Fruit fly (Drosophila melanogaster) ovary, adult (tissue): ENCODE results near the gene Jasper.

ENCODE experiments used
- CG17801 ChIP-seq: fragments of 200-800 bp; optimal IDR thresholded peaks from 2 replicates; lab custom pipeline; 2019; ENCODE audit warnings: missing biosample characterization, mild to moderate bottlenecking, missing genetic modification characterization, moderate library complexity; ENCODE audit not compliant: partially characterized antibody

The Jasper gene

dm6 chr3R:30052455-30053046, at the start of gene Jasper:
Gene Jasper (plus strand): TSS chr3R:30052514.
- peak; percentile 41 for TF ChIP-seq CG17801 (GFP tag; lab: Kevin White, UChicago)

dm6 chr3R:30004648-30005047, 47.7 kb upstream of the Jasper start, which contains the start of the genes Nlp and Nph:
Gene Nlp (plus strand): TSS chr3R:30004785.
Gene Nph (minus strand): TSS chr3R:30004861.
- peak; percentile 59 for TF ChIP-seq CG17801 (GFP tag; lab: Kevin White, UChicago)

DNA sequence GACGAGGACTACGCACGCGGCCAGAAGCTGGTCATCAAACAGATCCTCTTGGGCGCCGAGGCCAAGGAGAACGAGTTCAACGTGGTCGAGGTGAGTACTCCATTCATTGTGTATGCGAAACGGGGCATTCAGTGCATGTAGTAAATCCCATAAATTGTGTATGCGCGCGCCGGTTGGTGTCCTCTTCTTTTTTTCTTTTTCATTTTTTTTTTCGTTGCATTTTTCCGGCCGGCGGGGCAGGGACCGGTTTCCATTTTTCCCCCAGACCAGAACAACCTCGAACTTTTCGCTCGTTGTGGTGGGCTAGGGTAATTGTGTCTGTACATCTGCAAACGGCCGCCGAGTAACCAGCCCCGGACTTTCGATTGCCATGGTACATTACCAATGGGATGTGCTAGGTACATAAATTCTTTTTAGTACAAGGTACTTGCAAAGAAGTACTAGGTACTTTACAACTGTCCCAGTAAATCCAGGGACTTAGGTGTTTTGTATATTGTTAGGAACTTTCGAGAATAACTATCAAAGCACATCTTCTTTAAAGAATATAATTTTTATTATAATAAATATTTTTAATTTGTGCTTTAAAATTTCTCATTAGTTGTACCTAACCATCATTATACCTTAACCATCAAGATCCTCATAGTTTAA, 46.9 kb upstream of the Jasper start:
- TF ChIP-seq CG17801 (GFP tag; lab: Kevin White, UChicago), result no peak

DNA sequence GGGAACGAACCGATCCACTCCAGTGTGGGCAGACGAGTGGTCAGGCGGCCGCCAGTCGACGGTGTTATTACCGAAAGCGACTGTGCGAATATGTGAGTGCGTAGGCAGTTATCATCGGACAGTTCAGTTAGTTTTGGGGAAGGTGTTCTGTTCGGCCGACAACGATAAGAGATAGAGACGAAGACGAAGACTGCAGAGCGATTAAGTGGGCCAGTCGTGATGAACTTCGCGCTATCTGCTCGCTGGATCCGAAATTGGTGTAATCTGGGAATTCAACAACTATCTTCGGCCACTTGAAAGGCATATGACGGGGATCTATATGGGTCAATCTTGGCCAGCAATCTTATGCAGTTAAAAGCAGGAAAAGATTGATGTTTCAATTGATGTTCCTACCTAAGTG, 43.1 kb upstream of the Jasper start, which contains the start of gene CG7912:
TSS of gene CG7912 (minus strand) at position 17 of the 400 bp plus-strand sequence.
- TF ChIP-seq CG17801 (GFP tag; lab: Kevin White, UChicago), result no peak

DNA sequence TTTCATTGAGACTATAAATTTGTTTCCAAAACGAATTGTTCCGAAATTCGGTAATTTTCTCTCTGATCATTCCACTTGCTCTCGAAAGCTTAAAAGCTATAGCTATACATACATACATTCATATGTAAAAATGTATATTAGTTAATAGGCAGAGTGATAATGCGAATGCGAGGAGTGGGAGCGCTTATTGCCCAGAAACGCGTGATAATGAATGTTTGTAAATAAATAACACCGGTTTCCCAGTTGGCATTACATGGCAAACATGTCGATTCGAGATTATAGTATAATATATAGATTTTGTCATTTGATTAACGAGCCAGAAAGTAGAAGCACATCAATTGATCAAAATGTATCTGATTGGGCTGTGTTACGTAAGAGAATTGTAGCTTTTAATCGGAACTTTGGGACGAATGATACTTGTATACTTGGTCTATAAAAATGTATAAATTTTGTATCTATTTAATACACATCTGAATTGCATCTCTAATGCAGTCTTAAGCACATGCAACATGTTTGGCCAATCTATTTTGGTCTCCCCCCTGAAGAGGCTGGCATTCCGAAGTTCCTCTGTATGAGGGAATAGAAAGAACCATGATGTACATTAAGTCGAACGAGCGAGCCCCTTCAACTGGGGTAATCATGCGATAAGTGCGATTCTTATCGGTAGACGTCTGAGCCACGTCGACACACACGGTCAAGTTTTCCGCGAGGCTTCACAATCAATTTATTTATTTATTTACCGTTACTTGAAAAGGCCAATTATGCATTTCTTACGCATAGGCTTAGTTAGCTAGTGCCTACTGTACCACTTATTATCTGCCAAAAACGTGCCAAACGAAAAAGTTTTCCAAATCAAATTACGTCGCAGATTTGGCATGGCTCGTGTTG, 39.5 kb upstream of the Jasper start:
- no peak for TF ChIP-seq CG17801 (GFP tag; lab: Kevin White, UChicago)

DNA sequence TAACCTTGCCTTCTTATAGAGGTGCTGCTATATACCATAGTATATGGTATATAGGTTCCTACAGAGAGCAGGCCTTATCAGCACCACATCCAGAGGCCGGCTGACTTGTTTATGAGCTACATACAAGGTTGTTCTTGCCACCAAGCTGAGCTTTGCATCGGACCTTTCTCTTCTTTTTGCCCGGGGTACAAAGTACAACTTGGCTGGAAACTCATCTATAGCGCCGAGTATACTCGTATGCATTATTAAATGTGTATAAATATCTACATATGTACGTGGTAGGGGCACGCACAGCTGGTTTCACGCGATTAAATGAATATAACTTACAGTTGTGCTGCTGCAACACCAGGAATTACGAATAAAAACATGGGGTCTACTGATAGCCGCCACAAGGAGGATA, 38.4 kb upstream of the Jasper start:
- TF ChIP-seq CG17801 (GFP tag; lab: Kevin White, UChicago), result no peak

DNA sequence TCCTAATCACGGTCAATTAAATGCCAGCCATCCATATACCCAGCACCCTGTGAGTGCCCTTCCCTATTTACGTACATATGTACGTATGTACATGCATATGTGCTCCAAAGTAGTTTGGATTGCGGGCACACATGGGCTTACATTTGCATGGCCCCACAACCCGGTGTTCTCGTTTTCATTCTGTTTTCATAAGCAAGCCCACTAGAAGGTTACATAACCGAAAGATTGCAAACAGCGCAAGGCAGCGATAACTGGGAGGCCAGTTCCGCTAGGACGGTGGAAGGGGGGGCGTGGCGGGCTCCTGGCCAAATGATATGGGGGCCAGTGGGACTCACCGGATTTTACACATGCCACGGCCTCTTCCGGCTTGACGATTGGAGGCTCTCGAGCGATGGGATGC, 37.8 kb upstream of the Jasper start:
- no peak for TF ChIP-seq CG17801 (GFP tag; lab: Kevin White, UChicago)

- TF ChIP-seq CG17801 (GFP tag; lab: Kevin White, UChicago), result peak; percentile 60
Measured at dm6 chr3R:30014977-30015514, 37.3 kb upstream of the Jasper start, which contains the start of gene CG7920. Gene CG7920 (minus strand): TSS chr3R:30015284.

dm6 chr3R:30021009-30021408, 31.3 kb upstream of the Jasper start:
- TF ChIP-seq CG17801 (GFP tag; lab: Kevin White, UChicago), result no peak

DNA sequence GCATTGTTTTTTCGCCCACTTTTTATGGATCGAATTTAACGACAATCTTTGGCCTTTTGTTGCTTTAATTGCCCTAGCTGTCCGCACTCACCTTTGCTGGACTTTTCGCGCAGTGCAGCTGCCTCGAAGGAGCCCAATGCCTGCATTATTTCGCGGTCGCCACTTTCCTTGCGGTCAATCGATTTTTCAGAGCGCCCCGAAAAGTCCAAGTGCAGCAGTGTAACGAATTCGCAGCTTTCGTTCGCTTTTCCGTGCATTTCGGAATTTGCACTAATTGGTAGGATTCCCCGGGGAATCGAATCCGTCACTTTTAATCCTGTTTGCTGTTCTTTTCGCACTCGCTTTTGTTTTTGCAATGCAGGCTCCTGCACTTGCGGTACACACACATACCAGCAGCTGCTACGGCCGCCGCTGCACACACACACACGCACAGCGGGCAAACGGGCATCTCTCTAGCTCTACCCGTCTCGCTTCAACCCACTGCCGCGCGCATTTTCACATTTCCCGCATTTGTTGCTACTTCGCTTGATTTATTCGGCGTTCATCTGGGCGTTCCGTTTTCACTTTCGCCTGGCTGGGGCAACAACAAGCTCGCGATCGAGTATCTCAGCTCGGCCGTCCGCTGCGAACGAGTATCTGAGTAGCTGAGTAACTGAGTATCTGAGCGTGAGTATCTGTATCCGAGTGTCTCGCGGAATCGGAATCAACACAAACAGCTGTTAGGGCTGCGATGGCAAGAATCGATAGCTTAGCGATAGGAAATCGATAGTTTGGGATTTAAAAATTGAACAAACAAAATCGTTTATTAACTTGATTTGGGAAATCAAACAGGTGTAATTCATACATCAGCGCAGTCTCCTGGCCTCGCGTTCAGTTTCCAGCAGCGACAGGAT, 30.5 kb upstream of the Jasper start, which contains the start of gene Mgat2:
TSS of gene Mgat2 (minus strand) at position 663 of the 893 bp plus-strand sequence.
- peak; percentile 36 for TF ChIP-seq CG17801 (GFP tag; lab: Kevin White, UChicago)

DNA sequence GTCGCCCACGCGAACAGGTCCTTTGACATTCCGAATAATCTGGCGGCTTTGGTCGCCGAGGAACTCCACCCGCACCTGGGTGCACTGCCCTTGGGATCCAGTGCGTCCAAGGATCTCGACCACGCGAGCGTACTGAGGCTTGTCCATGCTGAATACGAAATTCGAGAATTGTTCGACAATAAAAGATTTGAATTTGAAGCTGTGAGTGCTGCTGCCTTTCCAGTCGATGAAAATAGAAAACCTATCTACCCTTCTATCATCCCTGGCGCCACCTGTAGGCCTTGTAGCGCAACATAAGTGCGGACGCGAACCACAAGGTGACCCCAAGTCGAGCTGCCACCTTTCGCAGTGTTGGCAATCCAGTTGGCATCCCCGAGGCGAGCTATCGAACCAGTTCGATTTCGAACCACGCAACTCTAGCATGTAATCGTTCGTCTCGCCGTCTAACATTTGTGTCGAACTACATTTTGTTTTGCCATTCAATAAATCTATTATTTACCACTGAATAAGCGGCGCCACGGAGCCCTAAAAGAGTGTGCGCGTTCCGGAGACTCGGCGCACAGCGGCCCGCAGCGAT, 29.8 kb upstream of the Jasper start, which contains the start of the genes RpS28a and Axn:
TSS of gene RpS28a (minus strand) at position 197 of the 577 bp plus-strand sequence.
TSS of gene Axn (plus strand) at position 391 of the 577 bp plus-strand sequence.
- TF ChIP-seq CG17801 (GFP tag; lab: Kevin White, UChicago), result no peak

- TF ChIP-seq CG17801 (GFP tag; lab: Kevin White, UChicago), result no peak
Measured at dm6 chr3R:30023445-30023844, 28.9 kb upstream of the Jasper start.

DNA sequence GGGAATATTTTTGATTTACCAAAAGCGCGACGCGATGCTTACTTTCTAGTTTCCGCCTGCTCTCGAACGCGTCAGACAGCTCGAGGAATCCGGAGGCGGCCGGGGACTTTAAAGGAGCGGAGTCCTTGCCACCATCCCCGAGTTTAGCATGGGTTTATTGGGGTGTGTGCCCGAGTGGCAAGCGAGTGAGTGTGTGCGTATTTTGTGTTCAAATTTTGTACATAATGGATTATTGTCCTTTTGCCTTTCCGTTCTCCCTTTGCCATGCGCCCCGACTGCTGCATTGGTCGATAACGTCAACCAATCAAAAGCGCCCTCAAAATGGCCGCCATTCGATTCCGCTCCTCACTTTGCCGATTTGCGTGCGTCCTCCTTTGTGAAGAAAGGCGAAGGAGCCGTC, 22.3 kb upstream of the Jasper start:
- no peak for TF ChIP-seq CG17801 (GFP tag; lab: Kevin White, UChicago)
